Worm (Caenorhabditis elegans) whole organism, L1 larva: Measurements from ENCODE around the gene C08D8.1.

ENCODE experiments used
- alr-1 ChIP-seq: fragments of 200-800 bp; sonication (Bioruptor generic); optimal IDR thresholded peaks from 2 replicates; lab custom pipeline; 2018; ENCODE audit warnings: borderline replicate concordance, mild to moderate bottlenecking, missing genetic modification characterization, missing compliant biosample characterization
- ceh-88 ChIP-seq: fragments of 200-800 bp; sonication (Bioruptor generic); IDR thresholded peaks from 2 replicates; pipeline ENCODE4 v1.3.6; 2022; ENCODE audit warnings: missing genetic modification characterization, missing compliant biosample characterization
- lin-15B ChIP-seq: fragments of 150-350 bp; sonication (generic microtip); optimal IDR thresholded peaks from 3 replicates; lab custom pipeline; 2014; ENCODE audit warnings: missing biosample characterization, missing genetic modification characterization
- nhr-28 ChIP-seq: fragments of 150-350 bp; optimal IDR thresholded peaks from 2 replicates; lab custom pipeline; 2014; ENCODE audit warnings: missing biosample characterization, missing genetic modification characterization
- nhr-47 ChIP-seq: sonication (generic microtip); optimal IDR thresholded peaks from 2 replicates; lab custom pipeline; 2016; ENCODE audit warnings: mild to moderate bottlenecking, missing genetic modification characterization, moderate library complexity, missing compliant biosample characterization
- zip-4 ChIP-seq: fragments of 200-800 bp; sonication (Bioruptor generic); optimal IDR thresholded peaks from 2 replicates; lab custom pipeline; 2018; ENCODE audit warnings: mild to moderate bottlenecking, missing genetic modification characterization, moderate library complexity, missing compliant biosample characterization

The C08D8.1 gene

ce11 chrV:8394357-8394850, 48.8 kb downstream of the C08D8.1 start, which contains the start of the genes pho-6 and F52E1.3:
TSS of gene pho-6 (minus strand) at chrV:8394457.
TSS of gene F52E1.3 (plus strand) at chrV:8394800.
- TF ChIP-seq alr-1 (tag; lab: Kevin White, UChicago) (no peak), zip-4 (GFP tag; lab: Kevin White, UChicago) (no peak), ceh-88 (no peak), lin-15B (no peak), nhr-47 (tag; lab: Kevin White, UChicago) (no peak), nhr-28 (tag; lab: Kevin White, UChicago) (no peak)
